Fruit fly (Drosophila melanogaster): ENCODE measurements around the gene IKKepsilon.

IKKepsilon gene

dm6 chr2L:20721456-20721855, 45.6 kb downstream of the IKKepsilon start:
- TF ChIP-seq topi (GFP tag; optimal IDR thresholded peaks at IDR 0.05) (no peak), CG31627 (GFP tag; optimal IDR thresholded peaks at IDR 0.05) (no peak), Ets96B (tag; optimal IDR thresholded peaks at IDR 0.05) (peak; percentile 50), CG1621 (tag; optimal IDR thresholded peaks at IDR 0.05) (peak; percentile 25), CG7368 (GFP tag; optimal IDR thresholded peaks at IDR 0.05) (no peak), pdm3 (GFP tag; optimal IDR thresholded peaks at IDR 0.05) (peak; percentile 54), CG15336 (GFP tag; IDR thresholded peaks at IDR 0.05) (peak; percentile 85), CG8319 (GFP tag; optimal IDR thresholded peaks at IDR 0.05) (no peak), cyc (GFP tag; optimal IDR thresholded peaks at IDR 0.05) (no peak), vri (GFP tag; optimal IDR thresholded peaks at IDR 0.05) (no peak), ss (GFP tag; optimal IDR thresholded peaks at IDR 0.05) (peak in 1 of 2 experiments; percentile 45), CG6792 (GFP tag; optimal IDR thresholded peaks at IDR 0.05) (no peak), Sox14 (GFP tag; optimal IDR thresholded peaks at IDR 0.05) (peak; percentile 67), CG6276 (GFP tag; optimal IDR thresholded peaks at IDR 0.05) (peak; percentile 79), Ets21C (GFP tag; optimal IDR thresholded peaks at IDR 0.05) (no peak), Eip75B (GFP tag; optimal IDR thresholded peaks at IDR 0.05) (peak; percentile 44), CG6163 (GFP tag; IDR thresholded peaks at IDR 0.05) (peak; percentile 89), CG34406 (GFP tag; optimal IDR thresholded peaks at IDR 0.05) (no peak), Sox102F (GFP tag; optimal IDR thresholded peaks at IDR 0.05) (no peak), dsx (GFP tag; optimal IDR thresholded peaks at IDR 0.05; ENCODE audit: poor library complexity, severe bottlenecking) (peak; percentile 43), lz (GFP tag; optimal IDR thresholded peaks at IDR 0.05) (no peak), Hr38 (GFP tag; optimal IDR thresholded peaks at IDR 0.05) (no peak), CG9139 (GFP tag; optimal IDR thresholded peaks at IDR 0.05) (no peak), CG3032 (tag; optimal IDR thresholded peaks at IDR 0.05) (no peak), Smox (GFP tag; optimal IDR thresholded peaks at IDR 0.05) (no peak), Sox15 (GFP tag; optimal IDR thresholded peaks at IDR 0.05) (no peak), Eip93F (GFP tag; optimal IDR thresholded peaks at IDR 0.05) (no peak), OdsH (GFP tag; optimal IDR thresholded peaks at IDR 0.05) (peak; percentile 57), fkh (GFP tag; optimal IDR thresholded peaks at IDR 0.05) (no peak), CG6808 (GFP tag; optimal IDR thresholded peaks at IDR 0.05) (no peak), CG11902 (GFP tag; optimal IDR thresholded peaks at IDR 0.05) (no peak), Blimp-1 (GFP tag; optimal IDR thresholded peaks at IDR 0.05) (no peak), CG4318 (GFP tag; optimal IDR thresholded peaks at IDR 0.05) (peak; percentile 39), CG10669 (GFP tag; optimal IDR thresholded peaks at IDR 0.05) (no peak), CG11762 (GFP tag; optimal IDR thresholded peaks at IDR 0.05; ENCODE audit: insufficient read depth) (peak; percentile 13), CG11294 (GFP tag; IDR thresholded peaks at IDR 0.05) (peak; percentile 65), esn (GFP tag; optimal IDR thresholded peaks at IDR 0.05) (no peak), spab (GFP tag; optimal IDR thresholded peaks at IDR 0.05) (no peak), Hr4 (GFP tag; optimal IDR thresholded peaks at IDR 0.05) (peak; percentile 81), eg (GFP tag; IDR thresholded peaks at IDR 0.05) (peak; percentile 89), dac (GFP tag; optimal IDR thresholded peaks at IDR 0.05) (peak; percentile 42), net (GFP tag; optimal IDR thresholded peaks at IDR 0.05) (no peak), CG8632 (GFP tag; optimal IDR thresholded peaks at IDR 0.05) (no peak), salr (GFP tag; optimal IDR thresholded peaks at IDR 0.05) (peak; percentile 18 to 76), CG32006 (GFP tag; optimal IDR thresholded peaks at IDR 0.05) (peak; percentile 87), CG3919 (GFP tag; optimal IDR thresholded peaks at IDR 0.05) (peak; percentile 78), Lpt (GFP tag; optimal IDR thresholded peaks at IDR 0.05) (peak; percentile 75), CG6854 (GFP tag; optimal IDR thresholded peaks at IDR 0.05) (no peak), acj6 (GFP tag; optimal IDR thresholded peaks at IDR 0.05) (peak; percentile 38), Met (GFP tag; optimal IDR thresholded peaks at IDR 0.05) (no peak), fd59A (GFP tag; optimal IDR thresholded peaks at IDR 0.05) (peak; percentile 33), fd85E (GFP tag; optimal IDR thresholded peaks at IDR 0.05) (no peak)

Data from whole organism, prepupa.